Fruit fly (Drosophila melanogaster): ENCODE data around the gene nAChRbeta3.

Gene nAChRbeta3

DNA sequence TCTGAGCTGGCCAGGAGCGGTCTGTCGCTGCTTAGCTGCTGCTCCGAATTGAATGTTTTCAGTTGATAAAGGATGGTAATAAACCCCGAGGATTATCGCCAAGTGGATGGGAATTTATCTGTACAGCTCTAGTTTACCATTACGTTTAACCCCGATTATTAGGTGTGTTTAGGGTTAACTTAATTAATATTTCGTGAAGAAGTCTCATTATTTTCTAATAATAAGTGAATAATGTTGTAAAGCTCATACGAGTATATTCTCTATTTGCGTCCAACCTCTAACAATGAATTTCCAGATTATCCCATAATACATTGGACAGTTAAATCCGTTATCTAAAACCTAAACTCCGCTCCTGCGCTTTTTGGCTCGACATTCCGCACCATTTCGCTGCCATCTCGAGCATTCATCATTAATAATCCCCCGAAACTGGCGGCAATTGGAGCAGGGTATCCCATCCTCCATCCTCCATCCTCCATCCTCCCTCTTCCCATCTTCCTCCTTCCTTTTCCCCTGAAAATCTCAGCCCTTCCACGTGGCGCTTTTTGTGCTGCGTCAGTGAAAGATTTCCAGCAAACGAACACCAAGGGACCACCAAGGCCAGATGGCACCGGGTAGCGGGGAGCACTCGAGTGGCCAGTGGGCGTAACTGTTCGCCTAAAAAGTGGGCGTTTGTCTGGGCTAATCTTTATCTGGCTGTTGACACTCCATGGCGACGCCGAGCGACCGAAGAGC, 18.6 kb upstream of the nAChRbeta3 start (continued):
- TF ChIP-seq CG2120 (GFP tag; optimal IDR thresholded peaks at IDR 0.05) (peak; percentile 35), CG14441 (GFP tag; IDR thresholded peaks at IDR 0.05) (no peak), Eip74EF (GFP tag; optimal IDR thresholded peaks at IDR 0.05) (no peak), Lim3 (GFP tag; IDR thresholded peaks at IDR 0.05) (no peak), dmrt99B (tag; optimal IDR thresholded peaks at IDR 0.05) (peak; percentile 34), wek (GFP tag; optimal IDR thresholded peaks at IDR 0.05) (no peak), tna (GFP tag; IDR thresholded peaks at IDR 0.05; ENCODE audit: partially characterized antibody) (no peak), CG9609 (GFP tag; optimal IDR thresholded peaks at IDR 0.05) (no peak), slp2 (GFP tag; optimal IDR thresholded peaks at IDR 0.05) (no peak), CG11504 (tag; optimal IDR thresholded peaks at IDR 0.05) (peak; percentile 37), Asciz (GFP tag; optimal IDR thresholded peaks at IDR 0.05) (no peak), CG1233 (GFP tag; optimal IDR thresholded peaks at IDR 0.05) (no peak), Med (GFP tag) (peak; percentile 51), CG6813 (GFP tag; optimal IDR thresholded peaks at IDR 0.05) (no peak), CG11398 (GFP tag; optimal IDR thresholded peaks at IDR 0.05) (no peak), aop (GFP tag; IDR thresholded peaks at IDR 0.05) (no peak), Hr51 (GFP tag; optimal IDR thresholded peaks at IDR 0.05) (no peak), rib (GFP tag; IDR thresholded peaks at IDR 0.05) (no peak), Hr78 (GFP tag; optimal IDR thresholded peaks at IDR 0.05) (no peak), CG18262 (tag; optimal IDR thresholded peaks at IDR 0.05) (peak; percentile 9), usp (GFP tag; optimal IDR thresholded peaks at IDR 0.05) (no peak), NC2β (GFP tag; optimal IDR thresholded peaks at IDR 0.05) (no peak), hb (GFP tag; IDR thresholded peaks at IDR 0.05; ENCODE audit: partially characterized antibody) (no peak), br (optimal IDR thresholded peaks at IDR 0.05) (no peak), Tbp (GFP tag; optimal IDR thresholded peaks at IDR 0.05) (no peak), CG4282 (GFP tag; optimal IDR thresholded peaks at IDR 0.05) (no peak), CG1832 (GFP tag; optimal IDR thresholded peaks at IDR 0.05) (no peak), GATAe (GFP tag; conservative IDR thresholded peaks at IDR 0.05) (no peak), fd3F (GFP tag; optimal IDR thresholded peaks at IDR 0.05) (no peak), klu (GFP tag; IDR thresholded peaks at IDR 0.05) (no peak), Gug (GFP tag; IDR thresholded peaks at IDR 0.05) (no peak), bsh (GFP tag; optimal IDR thresholded peaks at IDR 0.05) (no peak), hkb (optimal IDR thresholded peaks at IDR 0.05) (no peak), hkb (GFP tag; IDR thresholded peaks at IDR 0.05) (no peak), Dref (GFP tag; IDR thresholded peaks at IDR 0.05) (no peak), chm (GFP tag; IDR thresholded peaks at IDR 0.05) (no peak), Atf3 (GFP tag; optimal IDR thresholded peaks at IDR 0.05) (no peak), YL-1 (GFP tag; optimal IDR thresholded peaks at IDR 0.05) (no peak), gfzf (GFP tag; optimal IDR thresholded peaks at IDR 0.05) (no peak), lmd (GFP tag; IDR thresholded peaks at IDR 0.05) (no peak), Sox102F (GFP tag; optimal IDR thresholded peaks at IDR 0.05) (no peak), abd-A (tag; optimal IDR thresholded peaks at IDR 0.05) (peak; percentile 44), tx (GFP tag; optimal IDR thresholded peaks at IDR 0.05) (no peak), CG15011 (GFP tag; optimal IDR thresholded peaks at IDR 0.05) (no peak), CG33213 (GFP tag; optimal IDR thresholded peaks at IDR 0.05) (no peak), Trl (optimal IDR thresholded peaks at IDR 0.05) (no peak), Trl (GFP tag; optimal IDR thresholded peaks at IDR 0.05) (no peak), pum (GFP tag; optimal IDR thresholded peaks at IDR 0.05) (no peak), CG18011 (GFP tag; optimal IDR thresholded peaks at IDR 0.05) (no peak), seq (GFP tag; IDR thresholded peaks at IDR 0.05) (no peak), HmgZ (tag; optimal IDR thresholded peaks at IDR 0.05) (no peak)

Data from whole organism, embryonic.